Worm (Caenorhabditis elegans) whole organism, dauer: ENCODE data around the gene ins-3.
"Not testable (repeated sequence)": the region's sequence is repeated elsewhere in the genome, so short reads cannot be mapped to it uniquely, and the experiment has no call there.

ENCODE experiments used
- unc-62 ChIP-seq: sonication (generic microtip); optimal IDR thresholded peaks from 2 replicates; lab custom pipeline; 2017; ENCODE audit warnings: missing biosample characterization, missing genetic modification reagents, missing genetic modification characterization

The ins-3 gene

DNA sequence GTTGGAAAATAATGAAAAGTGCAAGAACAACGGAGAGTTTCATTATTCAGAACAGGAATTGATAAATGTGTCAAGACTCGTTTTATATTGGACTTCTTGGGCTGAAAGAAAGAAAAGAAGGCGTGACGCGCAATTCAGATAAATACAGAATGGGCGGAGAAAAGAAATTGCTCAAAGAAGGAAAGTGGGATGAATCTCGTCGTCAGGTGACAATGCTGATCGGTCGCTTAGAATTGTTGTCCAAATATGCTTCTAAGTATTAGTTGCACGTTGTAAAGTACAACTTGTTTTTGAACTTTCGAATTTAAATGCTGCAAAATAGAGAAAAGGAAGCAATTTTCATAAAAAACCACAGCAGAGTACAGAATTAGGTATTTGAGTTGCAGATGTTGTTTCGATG is at the start of gene ins-3:
TSS of gene ins-3 (minus strand) at position 101 of the 400 bp plus-strand sequence.
- no peak for TF ChIP-seq unc-62

DNA sequence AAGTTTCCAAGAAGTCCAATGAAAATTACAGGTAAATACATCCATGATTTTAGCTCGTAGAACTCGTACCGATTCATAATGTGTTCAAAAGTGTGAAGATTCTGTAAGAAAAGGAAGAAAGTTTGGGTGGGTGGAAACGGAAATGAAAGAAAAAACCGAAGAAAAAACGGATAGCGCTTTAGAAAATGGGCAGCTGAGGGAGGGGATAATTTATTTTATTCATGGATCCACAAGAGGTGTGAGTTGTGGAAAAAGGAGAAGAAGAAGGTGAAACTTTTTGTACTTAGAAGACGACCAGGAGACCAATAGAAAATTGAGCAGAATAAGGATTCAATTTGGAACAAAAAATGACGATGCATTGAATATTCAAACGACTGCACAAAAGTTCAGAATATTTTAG is 40.5 kb upstream of the ins-3 start, which contains the start of gene frpr-16:
TSS of gene frpr-16 (minus strand) at position 101 of the 400 bp plus-strand sequence.
- TF ChIP-seq unc-62: no peak

DNA sequence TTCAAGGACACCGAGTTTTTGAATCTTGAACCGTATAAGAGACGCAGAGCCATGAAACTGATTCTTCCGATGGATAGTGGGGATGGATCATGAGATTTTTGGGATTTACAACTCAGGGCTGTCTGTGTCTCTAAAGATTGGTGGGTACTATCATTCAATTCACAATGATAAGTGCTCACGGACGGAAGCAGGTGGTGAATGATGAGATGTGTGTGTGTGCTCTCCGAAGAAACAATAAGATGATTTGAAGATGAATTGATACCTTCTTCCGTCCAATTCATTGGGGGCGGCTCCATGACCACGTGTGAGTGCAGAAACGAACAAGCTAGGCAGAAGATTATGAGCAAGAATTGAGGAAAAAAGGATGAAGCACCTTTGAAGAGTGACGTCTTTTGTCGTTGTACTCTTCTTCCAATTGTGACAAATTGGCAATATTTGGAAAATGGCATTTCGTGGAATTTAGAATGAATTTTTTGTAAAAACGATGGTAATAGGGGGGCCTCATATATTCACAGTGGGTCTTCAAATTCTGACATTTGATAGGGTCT is 38.1 kb upstream of the ins-3 start:
- no peak for TF ChIP-seq unc-62

ce11 chrII:6026646-6027045 is 36.1 kb upstream of the ins-3 start:
- TF ChIP-seq unc-62: no peak

DNA sequence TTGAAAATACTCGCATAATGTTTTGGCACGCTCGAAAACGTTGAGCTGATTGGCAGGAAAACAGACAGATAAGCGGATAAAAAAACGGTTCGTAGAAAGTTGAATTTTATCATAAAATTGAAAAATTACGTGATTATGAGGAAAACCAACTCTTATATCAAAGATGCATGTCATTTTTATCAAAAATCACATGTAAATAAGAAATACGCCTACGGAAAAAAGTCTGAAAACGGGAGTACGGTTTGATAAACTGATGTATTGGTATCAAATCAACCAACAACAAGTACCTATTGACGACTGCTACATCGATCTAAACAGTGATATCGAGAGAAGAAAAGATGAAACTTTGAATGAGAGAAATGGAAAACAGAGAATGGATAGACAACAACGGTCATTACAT is 35.1 kb upstream of the ins-3 start:
- no peak for TF ChIP-seq unc-62

ce11 chrII:6024879-6025278 is 34.3 kb upstream of the ins-3 start, which contains the start of gene R12C12.9:
TSS of gene R12C12.9 (minus strand) at chrII:6024979.
- TF ChIP-seq unc-62: no peak

ce11 chrII:6022596-6022995 is 32.0 kb upstream of the ins-3 start:
- TF ChIP-seq unc-62: no peak

DNA sequence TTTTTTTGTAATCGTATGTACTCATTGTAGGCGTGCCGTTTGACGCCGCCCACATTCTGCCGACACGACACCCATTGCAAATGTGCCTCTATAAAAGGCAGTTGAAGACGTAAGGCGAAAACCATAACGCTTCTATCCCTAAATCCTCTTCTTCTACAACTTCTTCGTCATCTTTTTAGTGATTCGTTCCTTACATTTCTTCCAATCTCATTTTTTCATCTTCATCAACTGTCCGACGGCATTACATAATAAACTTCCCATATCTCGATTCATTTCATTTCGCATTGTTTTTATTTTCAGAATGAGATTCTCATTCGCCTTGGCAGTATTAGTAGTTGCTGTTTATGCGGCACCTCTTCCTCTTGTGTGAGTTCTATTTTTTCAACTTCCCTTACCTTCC is 29.8 kb upstream of the ins-3 start, which contains the start of gene ZK84.1:
TSS of gene ZK84.1 (plus strand) at position 301 of the 400 bp plus-strand sequence.
- TF ChIP-seq unc-62: no peak

DNA sequence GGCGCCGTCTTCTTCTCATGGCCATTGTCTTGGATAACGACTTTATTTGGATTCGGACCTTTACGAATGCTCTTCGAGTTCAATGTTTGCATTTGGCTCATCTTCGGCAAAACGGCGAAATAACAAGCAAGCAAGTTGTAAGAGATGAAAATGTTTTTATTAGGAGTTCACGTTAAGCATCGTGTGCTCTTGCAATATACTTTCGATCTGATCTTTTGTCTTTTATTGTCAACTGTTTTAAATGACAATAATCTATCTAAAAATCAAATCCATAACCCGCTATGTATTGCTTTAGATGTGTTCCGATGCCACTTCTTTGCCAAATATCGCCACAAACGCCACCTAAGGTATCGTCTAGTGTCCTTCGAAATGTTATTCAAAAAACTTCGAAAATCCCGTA is 25.8 kb upstream of the ins-3 start, which contains the start of gene ZK84.5:
TSS of gene ZK84.5 (minus strand) at position 101 of the 400 bp plus-strand sequence.
- no peak for TF ChIP-seq unc-62

DNA sequence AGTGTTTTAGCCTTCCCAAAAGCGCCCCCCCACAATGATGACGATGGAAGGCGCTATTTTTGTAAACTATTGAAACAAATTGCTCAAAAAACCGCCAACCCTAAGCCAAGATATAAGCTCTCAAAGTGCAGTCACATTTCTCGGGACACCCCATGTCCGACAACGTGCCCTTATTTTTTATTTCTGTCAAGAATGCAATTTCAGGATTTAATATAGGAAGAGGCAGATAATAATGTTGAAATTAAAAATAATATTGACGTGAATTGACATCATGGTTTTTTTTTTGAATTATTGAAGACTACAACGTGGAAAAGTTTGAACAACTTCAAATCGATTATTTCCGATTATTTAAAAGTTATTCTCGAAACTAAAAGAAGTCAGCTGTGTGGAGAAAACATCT is 23.5 kb upstream of the ins-3 start, which contains the start of gene ZK84.2:
TSS of gene ZK84.2 (plus strand) at position 301 of the 400 bp plus-strand sequence.
- not testable (repeated sequence) for TF ChIP-seq unc-62

DNA sequence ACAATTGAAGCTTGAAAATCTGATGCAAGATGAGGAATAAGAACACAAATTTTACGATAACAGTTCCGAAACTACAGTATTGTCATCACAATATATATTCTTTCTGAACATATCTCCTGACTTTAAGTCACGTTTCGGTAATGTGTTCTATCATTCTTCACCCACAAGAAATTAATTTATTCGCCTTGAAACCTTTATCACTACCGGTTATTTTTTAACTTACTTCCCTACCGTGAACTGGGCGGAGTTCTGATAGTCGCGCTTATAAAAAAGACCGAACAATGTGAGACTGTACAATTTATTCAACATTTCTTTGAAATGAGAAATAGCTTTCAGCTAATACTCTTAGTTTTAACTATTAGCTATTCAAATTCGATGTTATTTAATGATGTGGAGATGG is 20.0 kb upstream of the ins-3 start, which contains the start of gene ins-20:
TSS of gene ins-20 (plus strand) at position 301 of the 400 bp plus-strand sequence.
- no peak for TF ChIP-seq unc-62

- TF ChIP-seq unc-62: not testable (repeated sequence)
These were observed 18.3 kb upstream of the ins-3 start, which contains the start of gene ZK84.4 for ce11 chrII:6008887-6009286. TSS of gene ZK84.4 (minus strand) at chrII:6008987.

DNA sequence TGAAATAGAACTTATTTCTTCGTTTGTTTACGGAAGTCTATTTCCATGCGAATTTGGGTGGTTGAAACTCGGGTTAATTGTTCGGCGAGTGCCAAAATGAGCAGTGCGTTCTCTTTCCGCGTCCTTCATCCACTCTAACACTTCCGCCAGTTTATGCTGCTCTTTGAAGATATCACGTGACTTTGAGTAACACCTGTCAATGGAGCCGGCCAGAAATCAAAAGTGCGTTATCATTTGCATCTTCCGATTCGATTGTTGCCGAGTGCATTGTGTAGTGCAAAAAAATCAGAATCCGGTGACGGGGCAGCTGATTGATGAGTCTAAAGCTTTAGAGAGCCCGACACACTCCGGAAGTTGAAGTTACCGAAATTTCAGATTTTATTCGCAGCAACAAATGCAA is 10.4 kb upstream of the ins-3 start:
- no peak for TF ChIP-seq unc-62

ce11 chrII:6000136-6000535 is 9.6 kb upstream of the ins-3 start, which contains the start of gene ins-6:
TSS of gene ins-6 (plus strand) at chrII:6000436.
- TF ChIP-seq unc-62: no peak

DNA sequence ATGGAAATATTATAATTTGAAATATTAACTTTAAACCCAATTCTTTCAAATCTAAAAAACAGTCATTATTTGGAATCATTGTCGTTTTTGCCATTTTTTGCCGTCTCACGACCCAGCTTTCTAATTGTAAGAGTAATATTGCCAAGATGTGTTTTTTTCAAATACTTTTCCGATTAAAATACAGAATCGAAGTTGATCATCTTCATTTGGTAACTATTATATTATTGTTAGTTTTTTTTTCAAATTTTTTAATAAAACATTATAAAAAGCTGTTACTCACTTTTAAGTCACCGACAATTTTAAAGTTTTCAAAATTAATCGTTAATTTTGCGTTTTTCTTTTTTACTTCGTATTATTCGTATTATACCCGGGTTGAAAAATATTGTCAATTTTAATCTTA is 6.7 kb upstream of the ins-3 start, which contains the start of gene ins-5:
TSS of gene ins-5 (plus strand) at position 301 of the 400 bp plus-strand sequence.
- no peak for TF ChIP-seq unc-62

DNA sequence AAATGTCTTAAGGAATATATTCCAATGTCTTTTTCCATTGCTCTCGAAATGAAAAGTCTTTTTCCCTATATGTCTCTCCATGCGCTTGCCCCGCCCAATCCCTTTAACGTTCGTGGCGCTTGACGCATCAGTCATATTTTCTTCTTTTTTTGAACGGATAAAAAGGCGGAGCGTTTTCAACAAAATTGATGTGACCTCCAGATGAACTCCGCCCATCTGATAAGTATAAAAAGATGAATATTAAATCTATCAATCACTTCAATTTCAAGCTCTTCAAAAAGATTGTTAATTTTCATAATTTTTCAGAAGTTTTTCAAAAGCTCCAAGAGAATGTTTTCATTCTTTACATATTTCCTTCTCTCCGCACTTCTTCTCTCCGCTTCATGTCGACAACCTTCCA is 5.5 kb upstream of the ins-3 start, which contains the start of gene ins-4:
TSS of gene ins-4 (plus strand) at position 301 of the 400 bp plus-strand sequence.
- TF ChIP-seq unc-62: no peak

- no peak for TF ChIP-seq unc-62
These were observed 2.3 kb downstream of the ins-3 start, which contains the start of gene ins-2 for ce11 chrII:5988224-5988623. TSS of gene ins-2 (plus strand) at chrII:5988524.

ce11 chrII:5974878-5975277 is 15.7 kb downstream of the ins-3 start, which contains the start of gene B0034.5:
TSS of gene B0034.5 (minus strand) at chrII:5974978.
- no peak for TF ChIP-seq unc-62
